Fruit fly (Drosophila melanogaster) S2 (cell line): ENCODE results near the gene Acat2.

Experiments used
- CG8478 ChIP-seq: fragments of >200 bp; optimal IDR thresholded peaks from 2 replicates; lab custom pipeline; 2018
- CTCF ChIP-seq, 2 experiments: fragments of >200 bp; optimal IDR thresholded peaks; 2 replicates each; lab custom pipeline; 2018

- no peak for TF ChIP-seq CG8478
- TF ChIP-seq CTCF (optimal IDR thresholded peaks at IDR 0.05; lab: Kevin White, UChicago): no peak
Measured at dm6 chr3L:1335428-1335764, 32.7 kb downstream of the Acat2 start.
